Fruit fly (Drosophila melanogaster) whole organism, embryonic: ENCODE data around the gene CG43062.

Experiments
- ATbp ChIP-seq: fragments of 200-800 bp; sonication (Bioruptor generic); optimal IDR thresholded peaks from 2 replicates; lab custom pipeline; 2017; ENCODE audit warnings: missing biosample characterization, mild to moderate bottlenecking, missing genetic modification characterization, missing genetic modification reagents
- Ada2b ChIP-seq: fragments of 200-800 bp; sonication (Bioruptor generic); IDR thresholded peaks from 2 replicates; pipeline ENCODE4 v1.3.6; 2022; ENCODE audit warnings: missing biosample characterization, missing genetic modification characterization
- Aef1 ChIP-seq: fragments of 200-800 bp; sonication (Bioruptor generic); IDR thresholded peaks from 3 replicates; pipeline ENCODE4 v1.3.6; 2022; ENCODE audit warnings: missing biosample characterization, missing genetic modification characterization
- C15 ChIP-seq: fragments of 200-800 bp; sonication (Bioruptor generic); IDR thresholded peaks from 3 replicates; pipeline ENCODE4 v1.3.6; 2022; ENCODE audit warnings: missing biosample characterization, missing genetic modification characterization
- CG10543 ChIP-seq: fragments of 200-800 bp; sonication (Bioruptor generic); optimal IDR thresholded peaks from 3 replicates; lab custom pipeline; 2017; ENCODE audit warnings: missing biosample characterization, mild to moderate bottlenecking, missing genetic modification characterization, moderate library complexity
- CG13296 ChIP-seq: fragments of 200-800 bp; sonication (Bioruptor generic); optimal IDR thresholded peaks from 3 replicates; lab custom pipeline; 2018; ENCODE audit warnings: missing biosample characterization, mild to moderate bottlenecking, missing genetic modification characterization
- CG14050 ChIP-seq: fragments of 200-800 bp; sonication (Bioruptor generic); IDR thresholded peaks from 3 replicates; pipeline ENCODE4 v1.3.6; 2022; ENCODE audit warnings: missing biosample characterization, missing genetic modification characterization
- CG15479 ChIP-seq: fragments of 200-800 bp; sonication (Bioruptor generic); optimal IDR thresholded peaks from 3 replicates; lab custom pipeline; 2019; ENCODE audit warnings: missing biosample characterization, mild to moderate bottlenecking, missing genetic modification characterization, moderate library complexity
- CG17802 ChIP-seq: fragments of 200-800 bp; sonication (Bioruptor generic); optimal IDR thresholded peaks from 2 replicates; lab custom pipeline; 2018; ENCODE audit warnings: missing biosample characterization, mild to moderate bottlenecking, missing genetic modification characterization, moderate library complexity
- CG2875 ChIP-seq: fragments of 200-800 bp; sonication (Bioruptor generic); optimal IDR thresholded peaks from 2 replicates; lab custom pipeline; 2017; ENCODE audit warnings: missing biosample characterization, mild to moderate bottlenecking, missing genetic modification characterization, missing genetic modification reagents
- CG6272 ChIP-seq: fragments of 200-800 bp; sonication (Bioruptor generic); IDR thresholded peaks from 2 replicates; pipeline ENCODE4 v1.3.6; 2022; ENCODE audit warnings: missing biosample characterization, missing genetic modification characterization
- CG8388 ChIP-seq: fragments of 200-800 bp; sonication (Bioruptor generic); optimal IDR thresholded peaks from 2 replicates; lab custom pipeline; 2019; ENCODE audit warnings: missing biosample characterization, mild to moderate bottlenecking, missing genetic modification characterization, moderate library complexity
- CG9797 ChIP-seq: fragments of 200-800 bp; sonication (Bioruptor generic); optimal IDR thresholded peaks from 3 replicates; lab custom pipeline; 2018; ENCODE audit warnings: missing biosample characterization, mild to moderate bottlenecking, missing genetic modification characterization
- CG9817 ChIP-seq: fragments of 200-800 bp; sonication (Bioruptor generic); optimal IDR thresholded peaks from 2 replicates; lab custom pipeline; 2018; ENCODE audit warnings: missing biosample characterization, mild to moderate bottlenecking, missing genetic modification characterization, moderate library complexity
- CTCF ChIP-seq: fragments of 200-800 bp; sonication (Bioruptor generic); optimal IDR thresholded peaks from 2 replicates; lab custom pipeline; 2017; ENCODE audit warnings: missing biosample characterization, mild to moderate bottlenecking, missing genetic modification characterization, moderate library complexity
- Camta ChIP-seq: fragments of 200-800 bp; sonication (Bioruptor generic); optimal IDR thresholded peaks from 2 replicates; lab custom pipeline; 2016; ENCODE audit warnings: missing biosample characterization, missing genetic modification characterization
- Dip3 ChIP-seq: fragments of 200-800 bp; sonication (Bioruptor generic); optimal IDR thresholded peaks from 3 replicates; lab custom pipeline; 2016; ENCODE audit warnings: missing biosample characterization, missing genetic modification characterization
- Drgx ChIP-seq: fragments of 200-800 bp; sonication (Bioruptor generic); IDR thresholded peaks from 2 replicates; pipeline ENCODE4 v1.3.6; 2022; ENCODE audit warnings: missing biosample characterization, missing genetic modification characterization
- Fer1 ChIP-seq: fragments of 200-800 bp; sonication (Bioruptor generic); optimal IDR thresholded peaks from 2 replicates; lab custom pipeline; 2017; ENCODE audit warnings: missing biosample characterization, mild to moderate bottlenecking, missing genetic modification characterization
- MBD-R2 ChIP-seq: fragments of 200-800 bp; sonication (Bioruptor generic); IDR thresholded peaks from 2 replicates; pipeline ENCODE4 v1.3.6; 2022; ENCODE audit warnings: missing biosample characterization, missing genetic modification characterization
- MESR4 ChIP-seq: fragments of 200-800 bp; sonication (Bioruptor generic); optimal IDR thresholded peaks from 2 replicates; lab custom pipeline; 2018; ENCODE audit warnings: missing biosample characterization, mild to moderate bottlenecking, missing genetic modification characterization, moderate library complexity
- Mrtf ChIP-seq: fragments of 200-800 bp; sonication (Bioruptor generic); IDR thresholded peaks from 3 replicates; pipeline ENCODE4 v1.3.6; 2022; ENCODE audit warnings: missing biosample characterization, missing genetic modification characterization
- NfI ChIP-seq: fragments of 200-800 bp; sonication (Bioruptor generic); optimal IDR thresholded peaks from 3 replicates; lab custom pipeline; 2018; ENCODE audit warnings: missing biosample characterization, mild to moderate bottlenecking, missing genetic modification characterization, moderate library complexity
- Optix ChIP-seq: fragments of 200-800 bp; sonication (Bioruptor generic); IDR thresholded peaks from 3 replicates; pipeline ENCODE4 v1.3.6; 2022; ENCODE audit warnings: missing biosample characterization, missing genetic modification characterization
- Pdp1 ChIP-seq, 2 experiments: fragments of 200-800 bp; sonication (Bioruptor generic); optimal IDR thresholded peaks; 3 replicates each; lab custom pipeline; 2016; ENCODE audit warnings: missing biosample characterization in 2 of 2, missing genetic modification characterization in 2 of 2, mild to moderate bottlenecking in 1 of 2, moderate library complexity in 1 of 2
- Ravus ChIP-seq: fragments of 200-800 bp; sonication (Bioruptor generic); IDR thresholded peaks from 2 replicates; pipeline ENCODE4 v1.3.6; 2022; ENCODE audit warnings: missing biosample characterization, missing genetic modification characterization
- Rfx ChIP-seq: fragments of 200-800 bp; sonication (Bioruptor generic); IDR thresholded peaks from 2 replicates; pipeline ENCODE4 v1.3.6; 2022; ENCODE audit warnings: missing biosample characterization, missing genetic modification characterization
- Sox100B ChIP-seq: fragments of 200-800 bp; sonication (Bioruptor generic); optimal IDR thresholded peaks from 3 replicates; lab custom pipeline; 2018; ENCODE audit warnings: missing biosample characterization, mild to moderate bottlenecking, missing genetic modification characterization
- Stat92E ChIP-seq, 3 experiments: fragments of >200 bp in 2 of 3; fragments of 200-800 bp in 1 of 3; sonication (Bioruptor generic) in 1 of 3; optimal IDR thresholded peaks; 2 replicates each; lab custom pipeline; 2017 to 2019; ENCODE audit warnings: missing biosample characterization in 3 of 3, missing genetic modification characterization in 3 of 3, mild to moderate bottlenecking in 1 of 3, moderate library complexity in 1 of 3
- Vsx1 ChIP-seq: fragments of 200-800 bp; sonication (Bioruptor generic); optimal IDR thresholded peaks from 2 replicates; lab custom pipeline; 2017; ENCODE audit warnings: missing biosample characterization, mild to moderate bottlenecking, missing genetic modification characterization, missing genetic modification reagents
- ara ChIP-seq: fragments of 200-800 bp; sonication (Bioruptor generic); IDR thresholded peaks from 2 replicates; pipeline ENCODE4 v1.3.6; 2022; ENCODE audit warnings: missing biosample characterization, missing genetic modification characterization
- bowl ChIP-seq: fragments of 200-800 bp; sonication (Bioruptor generic); IDR thresholded peaks from 2 replicates; pipeline ENCODE4 v1.3.6; 2022; ENCODE audit warnings: missing biosample characterization, missing genetic modification characterization
- caup ChIP-seq: fragments of 200-800 bp; sonication (Bioruptor generic); optimal IDR thresholded peaks from 3 replicates; lab custom pipeline; 2017; ENCODE audit warnings: missing biosample characterization, mild to moderate bottlenecking, missing genetic modification characterization, moderate library complexity; ENCODE audit not compliant: severe bottlenecking
- chm ChIP-seq: fragments of 200-800 bp; sonication (Bioruptor generic); IDR thresholded peaks from 2 replicates; pipeline ENCODE4 v1.3.6; 2022; ENCODE audit warnings: missing biosample characterization, missing genetic modification characterization
- chn ChIP-seq: fragments of 200-800 bp; sonication (Bioruptor generic); optimal IDR thresholded peaks from 2 replicates; lab custom pipeline; 2016; ENCODE audit warnings: missing biosample characterization, missing genetic modification characterization
- corto ChIP-seq: fragments of 200-800 bp; sonication (Bioruptor generic); optimal IDR thresholded peaks from 2 replicates; lab custom pipeline; 2016; ENCODE audit warnings: missing biosample characterization, mild to moderate bottlenecking, missing genetic modification characterization, moderate library complexity
- fd102C ChIP-seq: fragments of 200-800 bp; sonication (Bioruptor generic); optimal IDR thresholded peaks from 2 replicates; lab custom pipeline; 2018; ENCODE audit warnings: missing biosample characterization, mild to moderate bottlenecking, missing genetic modification characterization, moderate library complexity
- fd64A ChIP-seq: fragments of 200-800 bp; sonication (Bioruptor generic); optimal IDR thresholded peaks from 3 replicates; lab custom pipeline; 2018; ENCODE audit warnings: missing biosample characterization, mild to moderate bottlenecking, missing genetic modification characterization
- fd96Cb ChIP-seq: fragments of 200-800 bp; sonication (Bioruptor generic); optimal IDR thresholded peaks from 2 replicates; lab custom pipeline; 2018; ENCODE audit warnings: missing biosample characterization, mild to moderate bottlenecking, missing genetic modification characterization, moderate library complexity
- h ChIP-seq: fragments of >200 bp; optimal IDR thresholded peaks from 2 replicates; lab custom pipeline; 2017
- hkb ChIP-seq, 2 experiments: fragments of 200-800 bp in 1 of 2; fragments of >200 bp in 1 of 2; sonication (Bioruptor generic) in 1 of 2; IDR thresholded peaks in 1 of 2; optimal IDR thresholded peaks in 1 of 2; 2 replicates each; pipeline versions ENCODE4 v1.3.6 to Lab custom; 2017 to 2022; ENCODE audit warnings: missing biosample characterization in 1 of 2, missing genetic modification characterization in 1 of 2
- knrl ChIP-seq: fragments of 200-800 bp; sonication (Bioruptor generic); IDR thresholded peaks from 3 replicates; pipeline ENCODE4 v1.3.6; 2022; ENCODE audit warnings: missing biosample characterization, missing genetic modification characterization; ENCODE audit not compliant: partially characterized antibody
- lab ChIP-seq: fragments of 200-800 bp; sonication (Bioruptor generic); optimal IDR thresholded peaks from 3 replicates; lab custom pipeline; 2017; ENCODE audit warnings: missing biosample characterization, missing genetic modification characterization, mild to moderate bottlenecking, moderate library complexity, missing genetic modification reagents
- mirr ChIP-seq: fragments of 200-800 bp; sonication (Bioruptor generic); optimal IDR thresholded peaks from 3 replicates; lab custom pipeline; 2018; ENCODE audit warnings: missing biosample characterization, mild to moderate bottlenecking, missing genetic modification characterization
- run ChIP-seq: fragments of 200-800 bp; sonication (Bioruptor generic); optimal IDR thresholded peaks from 3 replicates; lab custom pipeline; 2018; ENCODE audit warnings: missing biosample characterization, mild to moderate bottlenecking, missing genetic modification characterization
- sc ChIP-seq, 3 experiments: fragments of >200 bp in 2 of 3; fragments of 200-800 bp in 1 of 3; sonication (Bioruptor generic) in 1 of 3; optimal IDR thresholded peaks; 2 replicates in 2 of 3; 3 replicates in 1 of 3; lab custom pipeline; 2017; ENCODE audit warnings: mild to moderate bottlenecking in 1 of 3, missing biosample characterization in 1 of 3, missing genetic modification characterization in 1 of 3, missing genetic modification reagents in 1 of 3
- schlank ChIP-seq: fragments of 200-800 bp; sonication (Bioruptor generic); optimal IDR thresholded peaks from 2 replicates; lab custom pipeline; 2018; ENCODE audit warnings: missing biosample characterization, mild to moderate bottlenecking, missing genetic modification characterization
- usp ChIP-seq: fragments of >200 bp; optimal IDR thresholded peaks from 2 replicates; lab custom pipeline; 2017; ENCODE audit warnings: missing biosample characterization, missing genetic modification characterization
- zfh1 ChIP-seq: fragments of 200-800 bp; sonication (Bioruptor generic); IDR thresholded peaks from 3 replicates; pipeline ENCODE4 v1.3.6; 2022; ENCODE audit warnings: missing biosample characterization, missing genetic modification characterization

Gene CG43062

DNA sequence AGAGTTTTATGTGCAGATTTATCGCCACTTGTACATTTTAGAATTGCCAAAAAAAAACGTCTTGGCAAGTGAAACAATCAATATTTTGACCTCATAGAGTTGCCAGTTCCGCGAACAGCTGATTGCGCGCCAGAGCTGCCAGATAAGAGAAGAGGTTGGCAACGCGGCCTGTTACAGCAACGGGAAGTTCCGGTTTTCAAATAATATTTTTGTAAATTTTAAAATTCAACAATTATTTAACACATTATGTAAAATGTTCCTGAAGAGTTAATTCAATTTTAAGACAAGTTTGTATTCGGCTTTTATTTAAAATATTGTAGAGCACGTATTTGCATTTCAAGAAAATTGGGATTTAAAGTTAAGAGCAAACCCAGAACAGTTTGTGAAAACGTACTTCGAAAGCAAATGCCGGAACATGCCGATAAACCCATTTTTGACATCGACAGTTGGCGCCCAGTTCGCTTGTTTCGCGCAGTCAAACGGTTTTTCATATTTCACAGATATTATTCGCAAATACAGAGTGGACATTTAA is 36.6 kb downstream of the CG43062 start, which contains the start of the genes prd1 and HisCl1 (continued):
- TF ChIP-seq MBD-R2 (GFP tag; lab: Robert Waterston, UW) (peak; percentile 91), CG13296 (GFP tag; lab: Kevin White, UChicago) (peak; percentile 76), chn (GFP tag; lab: Kevin White, UChicago) (peak; percentile 24), mirr (GFP tag; lab: Kevin White, UChicago) (peak; percentile 34), CG6272 (GFP tag; lab: Robert Waterston, UW) (0 out of 2 replicates have a peak, but pooled peaks have one; percentile 27), CG17802 (peak; percentile 40), Ada2b (GFP tag; lab: Robert Waterston, UW) (no peak), Drgx (no peak; the same call in 1 of the 2 replicates), CTCF (GFP tag; lab: Kevin White, UChicago) (peak; percentile 46), CG10543 (GFP tag; lab: Kevin White, UChicago) (peak; percentile 73), hkb (optimal IDR thresholded peaks at IDR 0.05; lab: Kevin White, UChicago) (peak; percentile 26), hkb (GFP tag; IDR thresholded peaks at IDR 0.05; lab: Robert Waterston, UW) (no peak), Mrtf (no peak), CG2875 (GFP tag; lab: Kevin White, UChicago) (peak; percentile 58), caup (GFP tag; lab: Kevin White, UChicago) (no peak), lab (no peak), Dip3 (GFP tag; lab: Kevin White, UChicago) (peak; percentile 70), NfI (GFP tag; lab: Kevin White, UChicago) (peak; percentile 81), zfh1 (GFP tag; lab: Robert Waterston, UW) (peak; percentile 50; the same call in 1 of the 3 replicates), CG9817 (tag; lab: Kevin White, UChicago) (peak; percentile 81), CG9797 (GFP tag; lab: Kevin White, UChicago) (peak; percentile 31), C15 (no peak), knrl (GFP tag; lab: Robert Waterston, UW) (0 out of 3 replicates have a peak, but pooled peaks have one; percentile 26), Rfx (peak; percentile 79), run (tag; lab: Kevin White, UChicago) (peak; percentile 50), Optix (GFP tag; lab: Robert Waterston, UW) (no peak), Pdp1 (GFP tag; optimal IDR thresholded peaks at IDR 0.05; lab: Kevin White, UChicago) (peak; percentile 72 to 94), usp (GFP tag; lab: Kevin White, UChicago) (no peak), fd102C (no peak), Vsx1 (GFP tag; lab: Kevin White, UChicago) (no peak), CG14050 (peak; percentile 35; the same call in 1 of the 3 replicates), fd96Cb (tag; lab: Kevin White, UChicago) (peak; percentile 70), ara (GFP tag; lab: Robert Waterston, UW) (no peak), MESR4 (no peak), Stat92E (GFP tag; optimal IDR thresholded peaks at IDR 0.05; lab: Kevin White, UChicago) (no peak), Sox100B (GFP tag; lab: Kevin White, UChicago) (no peak), Fer1 (GFP tag; lab: Kevin White, UChicago) (peak; percentile 70), h (lab: Kevin White, UChicago) (no peak), Ravus (no peak), CG8388 (GFP tag; lab: Kevin White, UChicago) (no peak), chm (no peak), sc (optimal IDR thresholded peaks at IDR 0.05; lab: Kevin White, UChicago) (no peak), sc (GFP tag; optimal IDR thresholded peaks at IDR 0.05; lab: Kevin White, UChicago) (peak; percentile 34), schlank (tag; lab: Kevin White, UChicago) (peak; percentile 14), Camta (peak; percentile 59), corto (GFP tag; lab: Kevin White, UChicago) (no peak), fd64A (GFP tag; lab: Kevin White, UChicago) (peak; percentile 2), Aef1 (GFP tag; lab: Robert Waterston, UW) (peak; percentile 63), CG15479 (GFP tag; lab: Kevin White, UChicago) (no peak), bowl (GFP tag; lab: Robert Waterston, UW) (no peak), ATbp (GFP tag; lab: Kevin White, UChicago) (peak; percentile 39)
